Fruit fly (Drosophila melanogaster) whole organism, adult: ENCODE measurements around the gene CG2930.

Experiments
- CG11617 ChIP-seq: fragments of 200-800 bp; sonication (Bioruptor generic); optimal IDR thresholded peaks from 2 replicates; lab custom pipeline; 2017; ENCODE audit warnings: mild to moderate bottlenecking, missing biosample characterization, missing genetic modification reagents, missing genetic modification characterization
- CG33017 ChIP-seq: fragments of 200-800 bp; sonication (Bioruptor generic); optimal IDR thresholded peaks from 2 replicates; lab custom pipeline; 2018; ENCODE audit warnings: missing biosample characterization, mild to moderate bottlenecking, missing genetic modification characterization, moderate library complexity
- CG5204 ChIP-seq: fragments of 200-800 bp; sonication (Bioruptor generic); optimal IDR thresholded peaks from 2 replicates; lab custom pipeline; 2016; ENCODE audit warnings: missing biosample characterization, missing genetic modification characterization
- CG7045 ChIP-seq: fragments of 200-800 bp; sonication (Bioruptor generic); optimal IDR thresholded peaks from 2 replicates; lab custom pipeline; 2017; ENCODE audit warnings: missing biosample characterization, mild to moderate bottlenecking, missing genetic modification characterization
- CG7101 ChIP-seq: fragments of 200-800 bp; sonication (Bioruptor generic); optimal IDR thresholded peaks from 2 replicates; lab custom pipeline; 2018; ENCODE audit warnings: missing biosample characterization, mild to moderate bottlenecking, missing genetic modification characterization, moderate library complexity
- Clk ChIP-seq: fragments of 200-800 bp; sonication (Bioruptor generic); optimal IDR thresholded peaks from 2 replicates; lab custom pipeline; 2017; ENCODE audit warnings: missing biosample characterization, missing genetic modification characterization
- Mnt ChIP-seq: fragments of 200-800 bp; sonication (Bioruptor generic); optimal IDR thresholded peaks from 2 replicates; lab custom pipeline; 2016; ENCODE audit warnings: missing biosample characterization, mild to moderate bottlenecking, missing genetic modification characterization
- cic ChIP-seq: fragments of 200-800 bp; sonication (Bioruptor generic); optimal IDR thresholded peaks from 2 replicates; lab custom pipeline; 2017; ENCODE audit warnings: missing biosample characterization, mild to moderate bottlenecking, missing genetic modification characterization, moderate library complexity
- cnc ChIP-seq, 2 experiments: fragments of >200 bp; optimal IDR thresholded peaks; 2 replicates each; lab custom pipeline; 2017
- ovo ChIP-seq: fragments of 200-800 bp; sonication (Bioruptor generic); optimal IDR thresholded peaks from 2 replicates; lab custom pipeline; 2016; ENCODE audit warnings: missing biosample characterization, missing genetic modification characterization
- tj ChIP-seq: fragments of 200-800 bp; sonication (Bioruptor generic); optimal IDR thresholded peaks from 3 replicates; lab custom pipeline; 2017; ENCODE audit warnings: missing biosample characterization, mild to moderate bottlenecking, missing genetic modification characterization, moderate library complexity

dm6 chrX:3874949-3875348, 6.2 kb downstream of the CG2930 start:
- TF ChIP-seq cic (GFP tag; lab: Kevin White, UChicago) (no peak), CG33017 (no peak), Clk (GFP tag; lab: Kevin White, UChicago) (no peak), CG5204 (GFP tag; lab: Kevin White, UChicago) (no peak), ovo (GFP tag; lab: Kevin White, UChicago) (no peak), tj (GFP tag; lab: Kevin White, UChicago) (no peak), cnc (optimal IDR thresholded peaks at IDR 0.05; lab: Kevin White, UChicago) (no peak), CG7101 (tag; lab: Kevin White, UChicago) (no peak), Mnt (GFP tag; lab: Kevin White, UChicago) (no peak), CG11617 (GFP tag; lab: Kevin White, UChicago) (no peak), CG7045 (GFP tag; lab: Kevin White, UChicago) (no peak)
